Worm (Caenorhabditis elegans) whole organism, early embryonic: ENCODE results near the gene ZK666.15.

ENCODE experiments used
- aly-1 ChIP-seq: sonication (generic microtip); optimal IDR thresholded peaks from 2 replicates; lab custom pipeline; 2016; ENCODE audit warnings: missing genetic modification characterization, missing compliant biosample characterization
- ama-1 ChIP-seq: fragments of 150-350 bp; optimal IDR thresholded peaks from 2 replicates; lab custom pipeline; 2014
- tbx-37 ChIP-seq: fragments of 200-800 bp; sonication (Bioruptor generic); conservative IDR thresholded peaks from 2 replicates; pipeline ENCODE4 v1.3.6; 2022; ENCODE audit warnings: missing genetic modification reagents, missing genetic modification characterization, missing compliant biosample characterization

ce11 chrII:10494467-10494866 is 7.6 kb downstream of the ZK666.15 start, which contains the start of gene ZK666.14:
- TF ChIP-seq ama-1 (lab: Kevin White, UChicago) (no peak), aly-1 (tag; lab: Kevin White, UChicago) (no peak), tbx-37 (GFP tag; lab: Robert Waterston, UW) (no peak)
